Worm (Caenorhabditis elegans): ENCODE results near the gene T25D1.2.

Gene T25D1.2

DNA sequence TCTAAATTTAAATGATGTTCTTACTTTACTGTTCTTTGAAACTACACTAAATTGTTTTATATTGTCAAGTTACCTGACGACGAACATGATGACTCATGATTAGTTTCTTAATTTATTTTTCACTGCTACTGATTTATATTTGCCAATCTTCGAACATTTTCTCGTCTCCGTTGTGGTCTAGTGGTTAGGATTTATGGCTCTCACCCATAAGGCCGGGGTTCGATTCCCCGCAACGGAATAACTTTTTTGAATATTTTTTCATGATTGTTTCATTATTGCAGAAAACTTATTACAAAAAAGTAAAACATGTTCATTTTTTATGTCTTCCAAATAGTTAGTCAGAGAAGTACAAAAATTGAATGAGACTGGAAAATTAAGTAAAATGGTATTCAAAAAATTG lies 43.4 kb downstream of the T25D1.2 start (continued):
- TF ChIP-seq him-1 (tag; optimal IDR thresholded peaks at IDR 0.05): peak; percentile 98
- no peak for TF ChIP-seq nfya-1 (tag; optimal IDR thresholded peaks at IDR 0.05; ENCODE audit: borderline replicate concordance, insufficient read depth)
- no peak for TF ChIP-seq lir-1 (GFP tag; conservative IDR thresholded peaks at IDR 0.05)
- TF ChIP-seq nhr-80 (tag; optimal IDR thresholded peaks at IDR 0.05): peak; percentile 7
- TF ChIP-seq B0261.1 (tag; optimal IDR thresholded peaks at IDR 0.05): peak; percentile 89
- peak; percentile 72 for TF ChIP-seq lin-26 (GFP tag; IDR thresholded peaks at IDR 0.05)
- TF ChIP-seq aptf-3 (GFP tag; IDR thresholded peaks at IDR 0.05): no peak
- TF ChIP-seq F57A8.1 (GFP tag; optimal IDR thresholded peaks at IDR 0.05): no peak
- TF ChIP-seq B0019.2 (GFP tag; conservative IDR thresholded peaks at IDR 0.05): no peak
- TF ChIP-seq snpc-1.3 (tag; optimal IDR thresholded peaks at IDR 0.05; ENCODE audit: insufficient read depth): peak; percentile 77
- no peak for TF ChIP-seq hmg-20 (GFP tag; IDR thresholded peaks at IDR 0.05)
- TF ChIP-seq madf-6 (GFP tag; IDR thresholded peaks at IDR 0.05): no peak
- TF ChIP-seq unc-62 (GFP tag; optimal IDR thresholded peaks at IDR 0.05): no peak
- TF ChIP-seq ztf-28 (GFP tag; IDR thresholded peaks at IDR 0.05): no peak
- TF ChIP-seq hmg-1.2 (GFP tag; IDR thresholded peaks at IDR 0.05): peak; percentile 62
- TF ChIP-seq D2030.7 (GFP tag; IDR thresholded peaks at IDR 0.05): peak; percentile 70; the same call in 1 of the 2 replicates
- no peak for TF ChIP-seq C06A6.2 (GFP tag; conservative IDR thresholded peaks at IDR 0.05)
- TF ChIP-seq dox-1 (GFP tag; IDR thresholded peaks at IDR 0.05): no peak; the same call in 1 of the 2 replicates
- peak; percentile 5 for TF ChIP-seq mxl-1 (tag; optimal IDR thresholded peaks at IDR 0.05)
- TF ChIP-seq mes-4 (tag; optimal IDR thresholded peaks at IDR 0.05): no peak
- TF ChIP-seq mel-28 (tag; optimal IDR thresholded peaks at IDR 0.05; ENCODE audit: borderline replicate concordance): no peak
- TF ChIP-seq let-607 (tag; optimal IDR thresholded peaks at IDR 0.05): peak in 1 of 2 experiments; percentile 43
- TF ChIP-seq nhr-120 (GFP tag; IDR thresholded peaks at IDR 0.05): no peak
- no peak for TF ChIP-seq madf-8 (GFP tag; conservative IDR thresholded peaks at IDR 0.05)
- no peak for TF ChIP-seq ztf-6 (GFP tag; IDR thresholded peaks at IDR 0.05)
- no peak for TF ChIP-seq ceh-58 (GFP tag; IDR thresholded peaks at IDR 0.05)
- no peak for TF ChIP-seq ceh-91 (GFP tag; IDR thresholded peaks at IDR 0.05)
- no peak for TF ChIP-seq ceh-40 (GFP tag; IDR thresholded peaks at IDR 0.05)
- no peak for TF ChIP-seq zim-3 (tag; optimal IDR thresholded peaks at IDR 0.05)
- peak; percentile 95 for TF ChIP-seq tbp1 (GFP tag; optimal IDR thresholded peaks at IDR 0.05)
- TF ChIP-seq ztf-18 (tag; optimal IDR thresholded peaks at IDR 0.05): peak; percentile 41
- peak; percentile 37 for TF ChIP-seq lsy-27 (tag; optimal IDR thresholded peaks at IDR 0.05; ENCODE audit: borderline replicate concordance, insufficient read depth)
- no peak for TF ChIP-seq let-526 (GFP tag; IDR thresholded peaks at IDR 0.05)
- TF ChIP-seq zfh-2 (GFP tag; conservative IDR thresholded peaks at IDR 0.05): no peak
- peak; percentile 60 for TF ChIP-seq snpc-4 (GFP tag; optimal IDR thresholded peaks at IDR 0.05)
- peak in 3 of 4 experiments; percentile 68 to 87 (median 74) for TF ChIP-seq snpc-4 (tag; optimal IDR thresholded peaks at IDR 0.05)
- no peak for TF ChIP-seq ceh-79 (tag; optimal IDR thresholded peaks at IDR 0.05)
- peak; percentile 83 for TF ChIP-seq rpc-1 (optimal IDR thresholded peaks at IDR 0.05)
- TF ChIP-seq rpc-1 (tag; optimal IDR thresholded peaks at IDR 0.05): peak; percentile 97
- TF ChIP-seq hsf-1 (GFP tag; IDR thresholded peaks at IDR 0.05): 0 out of 2 replicates have a peak, but pooled peaks have one; percentile 26
- TF ChIP-seq F49E8.2 (tag; optimal IDR thresholded peaks at IDR 0.05; ENCODE audit: insufficient read depth): no peak
- no peak for TF ChIP-seq atf-7 (tag; optimal IDR thresholded peaks at IDR 0.05)

All from whole organism, young adult.